Worm (Caenorhabditis elegans) whole organism, young adult: ENCODE data around the gene klp-18.
A peak's percentile ranks its signal among the peaks of the same experiment; 100 is the strongest.

Experiments used
- F55B11.4 ChIP-seq: sonication (generic microtip); optimal IDR thresholded peaks from 2 replicates; lab custom pipeline; 2016; ENCODE audit warnings: missing compliant biosample characterization, missing genetic modification characterization, borderline replicate concordance; ENCODE audit not compliant: insufficient read depth
- F57A8.1 ChIP-seq: fragments of 200-800 bp; sonication (Bioruptor generic); optimal IDR thresholded peaks from 2 replicates; lab custom pipeline; 2018; ENCODE audit warnings: mild to moderate bottlenecking, missing genetic modification characterization, moderate library complexity, missing compliant biosample characterization
- F57C9.4 ChIP-seq: sonication (generic microtip); optimal IDR thresholded peaks from 2 replicates; lab custom pipeline; 2017; ENCODE audit warnings: mild to moderate bottlenecking, missing genetic modification characterization, missing compliant biosample characterization
- K11D2.4 ChIP-seq: fragments of 200-800 bp; sonication (Bioruptor generic); IDR thresholded peaks from 2 replicates; pipeline ENCODE4 v1.3.6; 2022; ENCODE audit warnings: missing genetic modification reagents, missing genetic modification characterization, missing compliant biosample characterization
- K12H6.12 ChIP-seq: fragments of 200-800 bp; sonication (Bioruptor generic); optimal IDR thresholded peaks from 2 replicates; lab custom pipeline; 2018; ENCODE audit warnings: mild to moderate bottlenecking, missing genetic modification characterization, missing compliant biosample characterization
- T07F8.4 ChIP-seq: sonication (generic microtip); optimal IDR thresholded peaks from 2 replicates; lab custom pipeline; 2016; ENCODE audit warnings: mild to moderate bottlenecking, missing genetic modification characterization, moderate library complexity, missing compliant biosample characterization
- T26A5.8 ChIP-seq: sonication (generic microtip); optimal IDR thresholded peaks from 2 replicates; lab custom pipeline; 2016; ENCODE audit warnings: missing genetic modification characterization, missing compliant biosample characterization
- Y53G8AR.9 ChIP-seq: fragments of 200-800 bp; sonication (Bioruptor generic); conservative IDR thresholded peaks from 2 replicates; pipeline ENCODE4 v1.3.6; 2022; ENCODE audit warnings: missing genetic modification reagents, missing genetic modification characterization, missing compliant biosample characterization
- Y56A3A.18 ChIP-seq: fragments of 200-800 bp; sonication (Bioruptor generic); IDR thresholded peaks from 2 replicates; pipeline ENCODE4 v1.3.6; 2022; ENCODE audit warnings: missing genetic modification reagents, missing genetic modification characterization, missing compliant biosample characterization
- ZK185.1 ChIP-seq: sonication (generic microtip); optimal IDR thresholded peaks from 2 replicates; lab custom pipeline; 2016; ENCODE audit warnings: mild to moderate bottlenecking, missing genetic modification characterization, missing compliant biosample characterization; ENCODE audit not compliant: poor library complexity, severe bottlenecking
- ama-1 ChIP-seq, 3 experiments: fragments of 150-350 bp in 1 of 3; sonication (generic microtip) in 2 of 3; optimal IDR thresholded peaks; 2 replicates each; lab custom pipeline; 2014 to 2018; ENCODE audit warnings: missing biosample characterization in 2 of 3, missing genetic modification characterization in 2 of 3, missing genetic modification reagents in 2 of 3
- aptf-3 ChIP-seq: fragments of 200-800 bp; sonication (Bioruptor generic); IDR thresholded peaks from 2 replicates; pipeline ENCODE4 v1.3.6; 2022; ENCODE audit warnings: missing genetic modification characterization, missing compliant biosample characterization
- attf-3 ChIP-seq: fragments of 200-800 bp; sonication (Bioruptor generic); conservative IDR thresholded peaks from 2 replicates; pipeline ENCODE4 v1.3.6; 2022; ENCODE audit warnings: missing genetic modification reagents, missing genetic modification characterization, missing compliant biosample characterization
- attf-6 ChIP-seq: fragments of 200-800 bp; sonication (Bioruptor generic); IDR thresholded peaks from 2 replicates; pipeline ENCODE4 v1.3.6; 2022; ENCODE audit warnings: missing genetic modification reagents, missing genetic modification characterization, missing compliant biosample characterization
- ceh-79 ChIP-seq: sonication (generic microtip); optimal IDR thresholded peaks from 2 replicates; lab custom pipeline; 2017; ENCODE audit warnings: mild to moderate bottlenecking, missing genetic modification characterization, missing compliant biosample characterization
- dox-1 ChIP-seq: fragments of 200-800 bp; sonication (Bioruptor generic); IDR thresholded peaks from 2 replicates; pipeline ENCODE4 v1.3.6; 2022; ENCODE audit warnings: missing genetic modification reagents, missing genetic modification characterization, missing compliant biosample characterization
- efl-1 ChIP-seq: fragments of 150-350 bp; optimal IDR thresholded peaks from 2 replicates; lab custom pipeline; 2014; ENCODE audit warnings: missing biosample characterization, missing genetic modification reagents, missing genetic modification characterization
- egrh-3 ChIP-seq: fragments of 200-800 bp; sonication (Bioruptor generic); IDR thresholded peaks from 2 replicates; pipeline ENCODE4 v1.3.6; 2022; ENCODE audit warnings: missing genetic modification reagents, missing genetic modification characterization, missing compliant biosample characterization
- fkh-3 ChIP-seq: sonication (generic microtip); optimal IDR thresholded peaks from 2 replicates; lab custom pipeline; 2016; ENCODE audit warnings: mild to moderate bottlenecking, missing genetic modification characterization, missing compliant biosample characterization
- gei-17 ChIP-seq: fragments of 200-800 bp; sonication (Bioruptor generic); optimal IDR thresholded peaks from 2 replicates; lab custom pipeline; 2018; ENCODE audit warnings: mild to moderate bottlenecking, missing genetic modification characterization, missing compliant biosample characterization
- hmg-1.2 ChIP-seq: fragments of 200-800 bp; sonication (Bioruptor generic); IDR thresholded peaks from 2 replicates; pipeline ENCODE4 v1.3.6; 2022; ENCODE audit warnings: missing genetic modification reagents, missing genetic modification characterization, missing compliant biosample characterization
- hsf-1 ChIP-seq: fragments of 200-800 bp; sonication (Bioruptor generic); IDR thresholded peaks from 2 replicates; pipeline ENCODE4 v1.3.6; 2022; ENCODE audit warnings: missing genetic modification reagents, missing genetic modification characterization, missing compliant biosample characterization
- lin-26 ChIP-seq: fragments of 200-800 bp; sonication (Bioruptor generic); IDR thresholded peaks from 2 replicates; pipeline ENCODE4 v1.3.6; 2022; ENCODE audit warnings: missing genetic modification reagents, missing genetic modification characterization, missing compliant biosample characterization
- lin-35 ChIP-seq, 3 experiments: fragments of 150-350 bp in 2 of 3; sonication (generic microtip) in 1 of 3; optimal IDR thresholded peaks; 2 replicates each; lab custom pipeline; 2014 to 2018; ENCODE audit warnings: missing biosample characterization in 3 of 3, missing genetic modification characterization in 3 of 3, missing genetic modification reagents in 3 of 3
- lin-40 ChIP-seq: sonication (generic microtip); optimal IDR thresholded peaks from 2 replicates; lab custom pipeline; 2016; ENCODE audit warnings: missing genetic modification characterization, mild to moderate bottlenecking, missing compliant biosample characterization, missing genotype, missing genetic modification reagents
- madf-10 ChIP-seq: sonication (generic microtip); optimal IDR thresholded peaks from 2 replicates; lab custom pipeline; 2016; ENCODE audit warnings: mild to moderate bottlenecking, missing genetic modification characterization, missing compliant biosample characterization
- madf-3 ChIP-seq: fragments of 200-800 bp; sonication (Bioruptor generic); IDR thresholded peaks from 2 replicates; pipeline ENCODE4 v1.3.6; 2022; ENCODE audit warnings: missing genetic modification reagents, missing genetic modification characterization, missing compliant biosample characterization
- mes-4 ChIP-seq: sonication (generic microtip); optimal IDR thresholded peaks from 2 replicates; lab custom pipeline; 2016; ENCODE audit warnings: missing genotype, missing genetic modification characterization, missing compliant biosample characterization
- nfya-1 ChIP-seq: sonication (generic microtip); optimal IDR thresholded peaks from 2 replicates; lab custom pipeline; 2017; ENCODE audit warnings: antibody characterized with exemption, missing compliant biosample characterization, missing genetic modification characterization, borderline replicate concordance; ENCODE audit not compliant: insufficient read depth
- sea-2 ChIP-seq: fragments of 200-800 bp; sonication (Bioruptor generic); IDR thresholded peaks from 2 replicates; pipeline ENCODE4 v1.3.6; 2022; ENCODE audit warnings: missing genetic modification characterization, missing compliant biosample characterization
- snpc-3.4 ChIP-seq: sonication (generic microtip); optimal IDR thresholded peaks from 2 replicates; lab custom pipeline; 2017; ENCODE audit warnings: missing genetic modification characterization, mild to moderate bottlenecking, missing compliant biosample characterization, antibody characterized with exemption, moderate library complexity, missing genotype, missing genetic modification reagents
- tbx-9 ChIP-seq: sonication (generic microtip); optimal IDR thresholded peaks from 2 replicates; lab custom pipeline; 2016; ENCODE audit warnings: borderline replicate concordance, missing genetic modification characterization, inconsistent platforms, missing compliant biosample characterization
- zfh-2 ChIP-seq: fragments of 200-800 bp; sonication (Bioruptor generic); conservative IDR thresholded peaks from 2 replicates; pipeline ENCODE4 v1.3.6; 2022; ENCODE audit warnings: missing genetic modification reagents, missing genetic modification characterization, missing compliant biosample characterization
- ztf-18 ChIP-seq: sonication (generic microtip); optimal IDR thresholded peaks from 2 replicates; lab custom pipeline; 2016; ENCODE audit warnings: missing genotype, mild to moderate bottlenecking, missing genetic modification characterization, missing compliant biosample characterization
- ztf-25 ChIP-seq: fragments of 200-800 bp; sonication (Bioruptor generic); IDR thresholded peaks from 2 replicates; pipeline ENCODE4 v1.3.6; 2022; ENCODE audit warnings: missing genetic modification reagents, missing genetic modification characterization, missing compliant biosample characterization
- ztf-26 ChIP-seq: sonication (generic microtip); optimal IDR thresholded peaks from 2 replicates; lab custom pipeline; 2017; ENCODE audit warnings: missing genetic modification characterization, missing compliant biosample characterization
- ztf-6 ChIP-seq: fragments of 200-800 bp; sonication (Bioruptor generic); IDR thresholded peaks from 2 replicates; pipeline ENCODE4 v1.3.6; 2022; ENCODE audit warnings: missing genetic modification reagents, missing genetic modification characterization, missing compliant biosample characterization

klp-18 gene

DNA sequence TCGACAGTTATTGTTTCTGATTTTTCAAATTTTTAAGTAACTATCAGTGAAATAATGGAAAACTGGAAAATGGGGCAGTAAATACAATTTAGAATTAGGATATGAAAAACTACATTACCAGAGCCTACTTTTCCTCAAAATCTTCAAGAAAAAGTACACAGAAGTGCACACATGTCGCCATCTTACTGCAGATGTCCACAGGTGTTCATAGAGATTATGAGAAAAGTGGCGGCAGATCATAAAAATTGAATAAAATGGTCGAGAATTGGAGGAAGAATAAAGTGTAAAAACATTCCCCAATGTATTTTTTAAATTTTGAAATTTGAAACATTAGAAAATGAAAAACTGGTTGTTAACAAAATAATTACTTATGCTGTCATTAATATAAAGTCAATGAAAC lies 42.1 kb upstream of the klp-18 start:
- TF ChIP-seq ceh-79 (no peak), ztf-25 (no peak), ztf-6 (GFP tag; lab: Robert Waterston, UW) (no peak), ztf-18 (tag; lab: Kevin White, UChicago) (no peak), lin-35 (GFP tag; optimal IDR thresholded peaks at IDR 0.05; lab: Kevin White, UChicago) (no peak), efl-1 (GFP tag; lab: Kevin White, UChicago) (no peak), lin-26 (GFP tag; lab: Robert Waterston, UW) (no peak), T26A5.8 (no peak), dox-1 (GFP tag; lab: Robert Waterston, UW) (no peak), lin-40 (tag; lab: Kevin White, UChicago) (no peak), K12H6.12 (tag; lab: Kevin White, UChicago) (no peak)

DNA sequence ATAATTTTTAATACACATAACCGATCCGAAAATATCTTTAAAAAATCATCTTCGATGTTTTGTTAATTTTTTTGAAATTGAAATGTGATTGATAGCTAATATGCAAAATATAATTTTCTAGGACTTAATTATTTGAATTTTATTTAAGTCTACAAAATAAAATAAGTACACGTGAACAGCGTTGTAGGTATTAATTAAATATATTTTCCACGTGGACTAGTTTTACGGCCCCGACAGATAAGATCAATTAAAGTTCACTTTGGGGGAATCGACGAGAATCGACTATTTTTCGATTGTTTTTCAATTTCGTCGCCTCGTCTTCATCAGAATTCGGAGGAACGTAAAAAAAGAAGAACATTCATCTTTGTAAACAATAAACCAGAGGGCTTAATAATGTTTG lies 40.8 kb upstream of the klp-18 start, which contains the start of gene C25A8.5:
Gene C25A8.5, plus strand, starts transcription at position 301 of the 400 bp plus-strand sequence.
- TF ChIP-seq madf-3 (no peak), Y56A3A.18 (GFP tag; lab: Robert Waterston, UW) (no peak), F55B11.4 (no peak), ama-1 (optimal IDR thresholded peaks at IDR 0.05; lab: Kevin White, UChicago) (no peak), ama-1 (GFP tag; optimal IDR thresholded peaks at IDR 0.05; lab: Kevin White, UChicago) (no peak)

DNA sequence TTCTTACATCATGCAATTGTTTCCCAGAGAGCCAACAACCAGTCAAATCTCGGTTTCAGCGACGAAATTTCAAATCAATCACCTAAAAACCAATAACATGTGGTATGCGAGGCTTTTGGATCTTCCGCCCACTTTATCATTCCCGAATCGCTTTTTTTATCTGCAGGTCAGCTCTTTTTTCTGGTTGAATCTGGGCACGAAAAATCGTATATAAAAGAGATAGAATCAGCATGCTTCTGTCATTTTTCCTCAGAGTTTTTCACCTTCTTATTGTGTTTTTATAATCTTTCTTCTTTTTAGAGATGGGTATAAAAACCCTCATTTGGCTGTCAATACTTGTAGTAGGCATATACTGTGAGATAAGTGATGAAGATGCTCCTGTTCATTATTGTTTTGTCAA lies 36.7 kb upstream of the klp-18 start, which contains the start of gene cht-3:
Gene cht-3, plus strand, starts transcription at position 301 of the 400 bp plus-strand sequence.
- TF ChIP-seq snpc-3.4 (tag; lab: Kevin White, UChicago) = no peak
- TF ChIP-seq Y53G8AR.9 (GFP tag; lab: Robert Waterston, UW) = no peak

DNA sequence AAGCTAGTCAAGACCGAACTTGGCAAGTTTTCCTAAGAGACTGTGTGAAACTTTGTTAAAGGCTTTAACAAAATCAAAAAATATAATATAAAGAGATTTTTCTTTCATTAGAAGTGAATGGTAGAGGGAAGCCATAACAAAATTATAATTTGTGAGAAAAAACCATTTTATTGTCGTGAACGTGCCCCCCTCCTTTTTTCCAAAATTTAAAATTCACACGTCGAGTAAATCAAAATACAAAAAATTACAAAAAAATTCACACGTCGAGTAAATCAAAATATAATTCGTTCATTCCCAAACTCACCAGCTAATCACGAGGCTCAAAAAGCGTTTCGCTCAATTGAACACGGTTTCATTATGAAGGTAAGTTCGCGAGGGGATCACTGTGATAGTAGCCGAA lies 30.5 kb upstream of the klp-18 start, which contains the start of gene C25A8.2:
Gene C25A8.2, plus strand, starts transcription at position 301 of the 400 bp plus-strand sequence.
- TF ChIP-seq T07F8.4 (tag; lab: Kevin White, UChicago) (no peak), madf-10 (tag; lab: Kevin White, UChicago) (no peak), attf-3 (no peak), tbx-9 (no peak), hmg-1.2 (GFP tag; lab: Robert Waterston, UW) (no peak), gei-17 (no peak), ZK185.1 (tag; lab: Kevin White, UChicago) (no peak), mes-4 (tag; lab: Kevin White, UChicago) (no peak), F57C9.4 (tag; lab: Kevin White, UChicago) (no peak), attf-6 (GFP tag; lab: Robert Waterston, UW) (no peak), fkh-3 (no peak), lin-35 (GFP tag; optimal IDR thresholded peaks at IDR 0.05; lab: Kevin White, UChicago) (no peak)

DNA sequence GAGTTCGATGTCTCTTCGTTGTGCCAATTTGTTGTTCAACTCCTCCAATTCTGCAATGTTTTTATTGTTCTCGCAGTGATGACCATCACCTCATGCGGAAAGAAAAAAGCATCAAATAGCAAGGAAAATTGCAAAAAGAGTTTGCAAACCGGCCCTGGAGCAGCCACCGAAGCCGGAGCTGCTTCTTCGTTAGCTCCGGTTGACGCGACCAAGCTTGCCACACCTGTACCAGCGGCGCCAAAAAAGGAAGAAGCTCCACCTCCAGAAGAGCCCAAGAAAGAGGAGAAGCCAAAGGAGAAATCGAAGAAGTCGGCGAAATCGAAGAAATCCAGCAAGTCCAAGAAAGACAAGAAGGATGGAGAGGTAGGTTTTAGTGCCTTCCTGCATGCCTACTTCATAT lies 29.8 kb upstream of the klp-18 start:
- TF ChIP-seq hsf-1 (GFP tag; lab: Robert Waterston, UW) (no peak), zfh-2 (peak; percentile 73), egrh-3 (peak; percentile 23; the same call in 1 of the 2 replicates)

DNA sequence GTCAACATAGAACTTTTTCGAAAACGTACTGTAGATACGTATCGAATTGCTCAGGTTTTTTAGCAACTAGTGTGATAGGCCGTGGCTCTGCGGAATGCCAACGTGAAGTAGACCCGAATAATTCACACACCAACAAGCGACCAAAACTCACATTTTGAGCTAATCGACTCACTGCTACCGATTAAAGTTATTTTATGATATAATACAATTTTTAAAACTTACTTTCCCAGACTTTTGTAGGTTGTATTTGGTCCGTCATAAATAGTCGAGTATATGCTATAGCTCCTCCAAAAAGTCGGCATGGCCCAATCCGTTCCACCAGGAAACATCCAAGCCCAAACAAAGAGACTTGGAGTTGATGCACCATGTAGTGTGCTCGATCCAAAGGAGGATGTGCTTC lies 29.2 kb upstream of the klp-18 start, which contains the start of gene C25A8.1:
Gene C25A8.1, plus strand, starts transcription at position 301 of the 400 bp plus-strand sequence.
- TF ChIP-seq F57A8.1 (GFP tag; lab: Kevin White, UChicago) (no peak), sea-2 (GFP tag; lab: Robert Waterston, UW) (no peak), ztf-26 (tag; lab: Kevin White, UChicago) (no peak), nfya-1 (tag; lab: Kevin White, UChicago) (no peak), hmg-1.2 (GFP tag; lab: Robert Waterston, UW) (no peak), K11D2.4 (no peak), aptf-3 (GFP tag; lab: Robert Waterston, UW) (no peak)
